Worm (Caenorhabditis elegans) whole organism, mixed stage, embryonic: ENCODE results near the gene C45B2.2.

Experiments
- M03D4.4 ChIP-seq: sonication (generic microtip); optimal IDR thresholded peaks from 2 replicates; lab custom pipeline; 2017; ENCODE audit warnings: mild to moderate bottlenecking, missing genetic modification characterization, missing compliant biosample characterization
- bed-3 ChIP-seq: fragments of 200-800 bp; sonication (Bioruptor generic); optimal IDR thresholded peaks from 3 replicates; lab custom pipeline; 2018; ENCODE audit warnings: mild to moderate bottlenecking, missing genetic modification characterization, moderate library complexity, missing compliant biosample characterization
- blmp-1 ChIP-seq: fragments of 150-350 bp; optimal IDR thresholded peaks from 2 replicates; lab custom pipeline; 2014; ENCODE audit warnings: missing biosample characterization, missing genetic modification characterization
- ceh-39 ChIP-seq: fragments of 150-350 bp; optimal IDR thresholded peaks from 2 replicates; lab custom pipeline; 2014; ENCODE audit warnings: missing biosample characterization, missing genetic modification characterization
- ceh-43 ChIP-seq: fragments of 200-800 bp; sonication (Bioruptor generic); optimal IDR thresholded peaks from 2 replicates; lab custom pipeline; 2018; ENCODE audit warnings: mild to moderate bottlenecking, missing genetic modification characterization, moderate library complexity, missing compliant biosample characterization
- ceh-83 ChIP-seq: fragments of 200-800 bp; sonication (Bioruptor generic); optimal IDR thresholded peaks from 2 replicates; lab custom pipeline; 2018; ENCODE audit warnings: mild to moderate bottlenecking, missing genetic modification characterization, missing compliant biosample characterization
- ces-1 ChIP-seq: fragments of 150-350 bp; optimal IDR thresholded peaks from 2 replicates; lab custom pipeline; 2014; ENCODE audit warnings: missing biosample characterization, missing genetic modification reagents, missing genetic modification characterization
- cnd-1 ChIP-seq: fragments of 200-800 bp; sonication (Bioruptor generic); optimal IDR thresholded peaks from 2 replicates; lab custom pipeline; 2018; ENCODE audit warnings: mild to moderate bottlenecking, missing genetic modification characterization, missing compliant biosample characterization
- drap-1 ChIP-seq: fragments of 200-800 bp; sonication (Bioruptor generic); optimal IDR thresholded peaks from 3 replicates; lab custom pipeline; 2018; ENCODE audit warnings: mild to moderate bottlenecking, missing genetic modification characterization, missing compliant biosample characterization
- elt-1 ChIP-seq: sonication (generic microtip); optimal IDR thresholded peaks from 2 replicates; lab custom pipeline; 2017; ENCODE audit warnings: missing genetic modification characterization, mild to moderate bottlenecking, missing compliant biosample characterization, antibody characterized with exemption, moderate library complexity, borderline replicate concordance; ENCODE audit not compliant: insufficient read depth
- elt-3 ChIP-seq: fragments of 150-350 bp; optimal IDR thresholded peaks from 2 replicates; lab custom pipeline; 2014; ENCODE audit warnings: missing biosample characterization, missing genetic modification characterization
- flh-1 ChIP-seq: fragments of 200-800 bp; sonication (Bioruptor generic); optimal IDR thresholded peaks from 2 replicates; lab custom pipeline; 2018; ENCODE audit warnings: mild to moderate bottlenecking, missing genetic modification characterization, moderate library complexity, missing compliant biosample characterization
- ham-2 ChIP-seq: fragments of 200-800 bp; sonication (Bioruptor generic); optimal IDR thresholded peaks from 2 replicates; lab custom pipeline; 2018; ENCODE audit warnings: mild to moderate bottlenecking, missing genetic modification characterization, missing compliant biosample characterization
- hlh-1 ChIP-seq: fragments of 150-350 bp; optimal IDR thresholded peaks from 2 replicates; lab custom pipeline; 2014; ENCODE audit warnings: missing biosample characterization, missing genetic modification reagents, missing genetic modification characterization
- lin-13 ChIP-seq: fragments of 150-350 bp; optimal IDR thresholded peaks from 2 replicates; lab custom pipeline; 2014; ENCODE audit warnings: missing biosample characterization, missing genetic modification characterization
- lin-32 ChIP-seq: fragments of 200-800 bp; sonication (Bioruptor generic); optimal IDR thresholded peaks from 2 replicates; lab custom pipeline; 2018; ENCODE audit warnings: mild to moderate bottlenecking, missing genetic modification characterization, missing compliant biosample characterization
- lsy-2 ChIP-seq: fragments of 150-350 bp; optimal IDR thresholded peaks from 2 replicates; lab custom pipeline; 2014; ENCODE audit warnings: missing biosample characterization, missing genetic modification characterization
- mab-5 ChIP-seq: fragments of 150-350 bp; optimal IDR thresholded peaks from 2 replicates; lab custom pipeline; 2014; ENCODE audit warnings: missing biosample characterization, missing genetic modification characterization
- mep-1 ChIP-seq: fragments of 150-350 bp; optimal IDR thresholded peaks from 2 replicates; lab custom pipeline; 2017; ENCODE audit warnings: missing biosample characterization, missing genetic modification reagents, missing genetic modification characterization, inconsistent platforms
- mls-2 ChIP-seq: sonication (generic microtip); optimal IDR thresholded peaks from 2 replicates; lab custom pipeline; 2016; ENCODE audit warnings: mild to moderate bottlenecking, missing genetic modification characterization, moderate library complexity, missing compliant biosample characterization
- nhr-12 ChIP-seq: fragments of 150-350 bp; optimal IDR thresholded peaks from 2 replicates; lab custom pipeline; 2014; ENCODE audit warnings: missing biosample characterization, missing genetic modification characterization
- nhr-2 ChIP-seq: fragments of 150-350 bp; optimal IDR thresholded peaks from 2 replicates; lab custom pipeline; 2014; ENCODE audit warnings: missing biosample characterization, missing genetic modification characterization
- nhr-28 ChIP-seq: fragments of 150-350 bp; optimal IDR thresholded peaks from 2 replicates; lab custom pipeline; 2014; ENCODE audit warnings: missing biosample characterization, missing genetic modification characterization
- nhr-76 ChIP-seq: sonication (generic microtip); optimal IDR thresholded peaks from 2 replicates; lab custom pipeline; 2017; ENCODE audit warnings: missing biosample characterization, missing genetic modification characterization
- pha-4 ChIP-seq: fragments of 150-350 bp; optimal IDR thresholded peaks from 2 replicates; lab custom pipeline; 2018; ENCODE audit warnings: missing biosample characterization, missing genetic modification reagents, missing genetic modification characterization
- sem-2 ChIP-seq: fragments of 200-800 bp; sonication (Bioruptor generic); optimal IDR thresholded peaks from 2 replicates; lab custom pipeline; 2018; ENCODE audit warnings: mild to moderate bottlenecking, missing genetic modification characterization, missing compliant biosample characterization
- sptf-1 ChIP-seq: sonication (generic microtip); optimal IDR thresholded peaks from 2 replicates; lab custom pipeline; 2017; ENCODE audit warnings: mild to moderate bottlenecking, missing genetic modification characterization, moderate library complexity, missing compliant biosample characterization
- tbx-8 ChIP-seq: fragments of 200-800 bp; sonication (Bioruptor generic); optimal IDR thresholded peaks from 2 replicates; lab custom pipeline; 2018; ENCODE audit warnings: mild to moderate bottlenecking, missing genetic modification characterization, moderate library complexity, missing compliant biosample characterization
- unc-120 ChIP-seq: sonication (generic microtip); optimal IDR thresholded peaks from 2 replicates; lab custom pipeline; 2017; ENCODE audit warnings: missing genetic modification characterization, missing compliant biosample characterization; ENCODE audit not compliant: poor library complexity, severe bottlenecking
- unc-39 ChIP-seq: fragments of 150-350 bp; optimal IDR thresholded peaks from 2 replicates; lab custom pipeline; 2014; ENCODE audit warnings: missing biosample characterization, missing genetic modification characterization
- unc-62 ChIP-seq: fragments of 150-350 bp; optimal IDR thresholded peaks from 2 replicates; lab custom pipeline; 2014; ENCODE audit warnings: missing biosample characterization, missing genetic modification reagents, missing genetic modification characterization
- zip-8 ChIP-seq: fragments of 150-350 bp; optimal IDR thresholded peaks from 2 replicates; lab custom pipeline; 2014; ENCODE audit warnings: missing biosample characterization, missing genetic modification characterization
- ztf-11 ChIP-seq: fragments of 150-350 bp; optimal IDR thresholded peaks from 2 replicates; lab custom pipeline; 2014; ENCODE audit warnings: missing biosample characterization, missing genetic modification characterization

Gene C45B2.2

ce11 chrX:6118086-6118825 lies 33.7 kb downstream of the C45B2.2 start, which contains the start of gene C15H9.2:
Gene C15H9.2 (plus strand): TSS chrX:6118526.
- TF ChIP-seq mep-1 (tag; lab: Kevin White, UChicago) = no peak
- TF ChIP-seq ces-1 = no peak
- TF ChIP-seq hlh-1 = no peak
- no peak for TF ChIP-seq sem-2 (GFP tag; lab: Kevin White, UChicago)
- no peak for TF ChIP-seq unc-120 (tag; lab: Kevin White, UChicago)
- TF ChIP-seq blmp-1 (tag; lab: Kevin White, UChicago) = no peak
- no peak for TF ChIP-seq unc-62 (GFP tag; lab: Kevin White, UChicago)
- no peak for TF ChIP-seq elt-3
- no peak for TF ChIP-seq ceh-39 (tag; lab: Kevin White, UChicago)
- no peak for TF ChIP-seq ceh-43
- TF ChIP-seq nhr-2 = no peak
- TF ChIP-seq ham-2 = no peak
- TF ChIP-seq zip-8 (tag; lab: Kevin White, UChicago) = no peak
- no peak for TF ChIP-seq ztf-11 (tag; lab: Kevin White, UChicago)
- no peak for TF ChIP-seq lin-13 (tag; lab: Kevin White, UChicago)
- no peak for TF ChIP-seq mab-5 (tag; lab: Kevin White, UChicago)
- no peak for TF ChIP-seq pha-4 (tag; lab: Kevin White, UChicago)

ce11 chrX:6121279-6121678 lies 36.7 kb downstream of the C45B2.2 start:
- TF ChIP-seq drap-1 (GFP tag; lab: Kevin White, UChicago) = no peak
- TF ChIP-seq blmp-1 (tag; lab: Kevin White, UChicago) = no peak
- no peak for TF ChIP-seq sptf-1 (tag; lab: Kevin White, UChicago)
- TF ChIP-seq flh-1 (GFP tag; lab: Kevin White, UChicago) = no peak
- TF ChIP-seq ztf-11 (tag; lab: Kevin White, UChicago) = no peak
- TF ChIP-seq lin-32 (GFP tag; lab: Kevin White, UChicago) = no peak
- TF ChIP-seq hlh-1 = no peak
- TF ChIP-seq zip-8 (tag; lab: Kevin White, UChicago) = no peak
- TF ChIP-seq nhr-28 = no peak

- TF ChIP-seq tbx-8 (GFP tag; lab: Kevin White, UChicago) (no peak), blmp-1 (tag; lab: Kevin White, UChicago) (no peak), drap-1 (GFP tag; lab: Kevin White, UChicago) (no peak), unc-62 (GFP tag; lab: Kevin White, UChicago) (no peak), ceh-43 (no peak), ces-1 (no peak), ceh-83 (GFP tag; lab: Kevin White, UChicago) (no peak), cnd-1 (tag; lab: Kevin White, UChicago) (no peak), mls-2 (tag; lab: Kevin White, UChicago) (no peak), M03D4.4 (tag; lab: Kevin White, UChicago) (no peak), bed-3 (GFP tag; lab: Kevin White, UChicago) (no peak), pha-4 (tag; lab: Kevin White, UChicago) (no peak), mep-1 (tag; lab: Kevin White, UChicago) (no peak), lin-32 (GFP tag; lab: Kevin White, UChicago) (no peak), mab-5 (tag; lab: Kevin White, UChicago) (no peak), ceh-39 (tag; lab: Kevin White, UChicago) (no peak), unc-39 (tag; lab: Kevin White, UChicago) (no peak), sptf-1 (tag; lab: Kevin White, UChicago) (no peak), ztf-11 (tag; lab: Kevin White, UChicago) (no peak)
Measured at ce11 chrX:6122026-6122425, 37.5 kb downstream of the C45B2.2 start, which contains the start of gene nnt-1. Gene nnt-1 (plus strand): TSS chrX:6122311.

- TF ChIP-seq lin-13 (tag; lab: Kevin White, UChicago) = no peak
- TF ChIP-seq nhr-2 = no peak
- TF ChIP-seq hlh-1 = peak; percentile 36
- TF ChIP-seq blmp-1 (tag; lab: Kevin White, UChicago) = no peak
- TF ChIP-seq sptf-1 (tag; lab: Kevin White, UChicago) = no peak
- no peak for TF ChIP-seq ceh-43
- TF ChIP-seq mep-1 (tag; lab: Kevin White, UChicago) = no peak
- no peak for TF ChIP-seq pha-4 (tag; lab: Kevin White, UChicago)
- no peak for TF ChIP-seq lsy-2 (tag; lab: Kevin White, UChicago)
- peak; percentile 54 for TF ChIP-seq unc-62 (GFP tag; lab: Kevin White, UChicago)
- no peak for TF ChIP-seq M03D4.4 (tag; lab: Kevin White, UChicago)
- TF ChIP-seq ces-1 = peak; percentile 75
- TF ChIP-seq nhr-76 (tag; lab: Kevin White, UChicago) = no peak
- peak; percentile 77 for TF ChIP-seq unc-120 (tag; lab: Kevin White, UChicago)
- no peak for TF ChIP-seq elt-1 (tag; lab: Kevin White, UChicago)
- TF ChIP-seq nhr-12 = no peak
- TF ChIP-seq mls-2 (tag; lab: Kevin White, UChicago) = no peak
- TF ChIP-seq, all 35 proteins: peak for 4
Measured at ce11 chrX:6128225-6128686, 43.7 kb downstream of the C45B2.2 start, which contains the start of gene C15H9.9. Gene C15H9.9 (minus strand): TSS chrX:6128275.
